Worm (Caenorhabditis elegans) whole organism, late embryonic: Measurements from ENCODE around the gene sra-33.

Source experiments
- C08G9.2 ChIP-seq: sonication (generic microtip); optimal IDR thresholded peaks from 2 replicates; lab custom pipeline; 2016; ENCODE audit warnings: mild to moderate bottlenecking, missing genetic modification characterization, moderate library complexity, missing compliant biosample characterization
- ama-1 ChIP-seq: fragments of 150-350 bp; optimal IDR thresholded peaks from 2 replicates; lab custom pipeline; 2014
- elt-2 ChIP-seq: sonication (generic microtip); optimal IDR thresholded peaks from 2 replicates; lab custom pipeline; 2016; ENCODE audit warnings: missing genetic modification reagents, missing genetic modification characterization, missing compliant biosample characterization
- fax-1 ChIP-seq: sonication (generic microtip); optimal IDR thresholded peaks from 2 replicates; lab custom pipeline; 2016; ENCODE audit warnings: missing genotype, missing genetic modification characterization, missing compliant biosample characterization
- nhr-11 ChIP-seq: fragments of 150-350 bp; optimal IDR thresholded peaks from 2 replicates; lab custom pipeline; 2014; ENCODE audit warnings: missing biosample characterization, missing genetic modification characterization
- odd-2 ChIP-seq: sonication (generic microtip); optimal IDR thresholded peaks from 2 replicates; lab custom pipeline; 2017; ENCODE audit warnings: antibody characterized with exemption, mild to moderate bottlenecking, missing genetic modification characterization, missing compliant biosample characterization
- pha-2 ChIP-seq: sonication (generic microtip); optimal IDR thresholded peaks from 2 replicates; lab custom pipeline; 2017; ENCODE audit warnings: mild to moderate bottlenecking, missing genetic modification characterization, missing compliant biosample characterization
- pha-4 ChIP-seq: fragments of 150-350 bp; optimal IDR thresholded peaks from 2 replicates; lab custom pipeline; 2018; ENCODE audit warnings: missing biosample characterization, missing genetic modification reagents, missing genetic modification characterization
- pqm-1 ChIP-seq: sonication (generic microtip); optimal IDR thresholded peaks from 2 replicates; lab custom pipeline; 2016; ENCODE audit warnings: missing genetic modification characterization, missing compliant biosample characterization
- sox-2 ChIP-seq: fragments of 200-800 bp; sonication (Bioruptor generic); IDR thresholded peaks from 2 replicates; pipeline ENCODE4 v1.3.6; 2022; ENCODE audit warnings: missing genetic modification reagents, missing genetic modification characterization, missing compliant biosample characterization

DNA sequence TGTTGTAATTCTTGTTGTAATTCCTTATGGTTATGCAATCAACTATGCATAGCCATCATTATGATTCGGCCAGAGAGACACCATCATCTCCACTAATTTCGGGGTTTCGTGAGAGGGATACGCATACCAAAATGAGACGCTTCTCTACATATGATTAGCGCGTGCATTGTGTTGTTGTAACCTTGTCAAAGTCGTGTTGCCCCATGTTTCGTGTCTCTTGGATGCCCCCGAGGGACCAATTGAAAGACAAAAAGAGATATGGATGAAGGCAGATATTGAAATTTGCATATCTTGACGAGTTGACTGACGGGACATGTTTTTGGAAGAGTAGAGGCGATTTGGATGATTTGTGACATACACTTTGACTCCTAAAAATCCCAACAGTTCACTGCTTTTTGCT is 42.3 kb upstream of the sra-33 start:
- TF ChIP-seq nhr-11 (tag; lab: Kevin White, UChicago) (no peak), pha-2 (no peak), pha-4 (no peak), C08G9.2 (no peak), ama-1 (lab: Kevin White, UChicago) (no peak), sox-2 (GFP tag; lab: Robert Waterston, UW) (no peak), elt-2 (tag; lab: Kevin White, UChicago) (no peak), odd-2 (tag; lab: Kevin White, UChicago) (no peak), pqm-1 (no peak), fax-1 (tag; lab: Kevin White, UChicago) (no peak)
